Fruit fly (Drosophila melanogaster) whole organism, embryonic: Measurements from ENCODE around the gene Uggt.

Source experiments
- Adf1 ChIP-seq: fragments of 200-800 bp; sonication (Bioruptor generic); IDR thresholded peaks from 2 replicates; pipeline ENCODE4 v1.3.6; 2022; ENCODE audit warnings: missing biosample characterization, missing genetic modification characterization
- CG10366 ChIP-seq: fragments of 200-800 bp; sonication (Bioruptor generic); IDR thresholded peaks from 2 replicates; pipeline ENCODE4 v1.3.6; 2022; ENCODE audit warnings: missing biosample characterization, missing genetic modification characterization
- CG14710 ChIP-seq: fragments of 200-800 bp; sonication (Bioruptor generic); optimal IDR thresholded peaks from 3 replicates; lab custom pipeline; 2019; ENCODE audit warnings: missing biosample characterization, mild to moderate bottlenecking, missing genetic modification characterization, moderate library complexity
- CG15479 ChIP-seq: fragments of 200-800 bp; sonication (Bioruptor generic); optimal IDR thresholded peaks from 3 replicates; lab custom pipeline; 2019; ENCODE audit warnings: missing biosample characterization, mild to moderate bottlenecking, missing genetic modification characterization, moderate library complexity
- CG15696 ChIP-seq: fragments of 200-800 bp; sonication (Bioruptor generic); optimal IDR thresholded peaks from 2 replicates; lab custom pipeline; 2019; ENCODE audit warnings: missing biosample characterization, mild to moderate bottlenecking, missing genetic modification characterization, moderate library complexity
- CG1603 ChIP-seq: fragments of 200-800 bp; sonication (Bioruptor generic); optimal IDR thresholded peaks from 2 replicates; lab custom pipeline; 2019; ENCODE audit warnings: missing biosample characterization, mild to moderate bottlenecking, missing genetic modification characterization, moderate library complexity
- CG17829 ChIP-seq: fragments of 200-800 bp; optimal IDR thresholded peaks from 2 replicates; lab custom pipeline; 2019; ENCODE audit warnings: missing biosample characterization, mild to moderate bottlenecking, missing genetic modification characterization, moderate library complexity
- CG18599 ChIP-seq: fragments of 200-800 bp; sonication (Bioruptor generic); optimal IDR thresholded peaks from 3 replicates; lab custom pipeline; 2017; ENCODE audit warnings: missing biosample characterization, missing genetic modification characterization, mild to moderate bottlenecking, moderate library complexity, missing genetic modification reagents
- CG4404 ChIP-seq: fragments of 200-800 bp; sonication (Bioruptor generic); IDR thresholded peaks from 2 replicates; pipeline ENCODE4 v1.3.6; 2022; ENCODE audit warnings: missing biosample characterization, missing genetic modification characterization
- CG6254 ChIP-seq: fragments of 200-800 bp; sonication (Bioruptor generic); optimal IDR thresholded peaks from 3 replicates; lab custom pipeline; 2017; ENCODE audit warnings: mild to moderate bottlenecking, missing biosample characterization, missing genetic modification reagents, missing genetic modification characterization
- CG6791 ChIP-seq: fragments of 200-800 bp; sonication (Bioruptor generic); IDR thresholded peaks from 3 replicates; pipeline ENCODE4 v1.3.6; 2022; ENCODE audit warnings: missing biosample characterization, missing genetic modification characterization; ENCODE audit not compliant: partially characterized antibody
- CG6854 ChIP-seq: fragments of 200-800 bp; sonication (Bioruptor generic); optimal IDR thresholded peaks from 3 replicates; lab custom pipeline; 2017; ENCODE audit warnings: missing biosample characterization, mild to moderate bottlenecking, missing genetic modification characterization
- CG7271 ChIP-seq: fragments of 200-800 bp; sonication (Bioruptor generic); optimal IDR thresholded peaks from 2 replicates; lab custom pipeline; 2018; ENCODE audit warnings: missing biosample characterization, mild to moderate bottlenecking, missing genetic modification characterization, moderate library complexity
- CG7556 ChIP-seq: fragments of 200-800 bp; sonication (Bioruptor generic); optimal IDR thresholded peaks from 2 replicates; lab custom pipeline; 2017; ENCODE audit warnings: missing biosample characterization, mild to moderate bottlenecking, missing genetic modification characterization
- Dbx ChIP-seq: fragments of 200-800 bp; sonication (Bioruptor generic); IDR thresholded peaks from 3 replicates; pipeline ENCODE4 v1.3.6; 2022; ENCODE audit warnings: missing biosample characterization, missing genetic modification characterization
- Hr3 ChIP-seq: fragments of 200-800 bp; sonication (Bioruptor generic); optimal IDR thresholded peaks from 3 replicates; lab custom pipeline; 2016; ENCODE audit warnings: missing biosample characterization, missing genetic modification characterization
- Hr51 ChIP-seq, 2 experiments: fragments of 200-800 bp; sonication (Bioruptor generic); optimal IDR thresholded peaks; 2 replicates in 1 of 2; 3 replicates in 1 of 2; lab custom pipeline; 2016 to 2018; ENCODE audit warnings: missing biosample characterization in 2 of 2, missing genetic modification characterization in 2 of 2, mild to moderate bottlenecking in 1 of 2, moderate library complexity in 1 of 2
- Hr78 ChIP-seq, 2 experiments: fragments of 200-800 bp in 1 of 2; fragments of >200 bp in 1 of 2; sonication (Bioruptor generic) in 1 of 2; optimal IDR thresholded peaks; 2 replicates each; lab custom pipeline; 2017 to 2019; ENCODE audit warnings: missing biosample characterization in 2 of 2, missing genetic modification characterization in 2 of 2, mild to moderate bottlenecking in 1 of 2, moderate library complexity in 1 of 2
- MTF-1 ChIP-seq: fragments of 200-800 bp; sonication (Bioruptor generic); optimal IDR thresholded peaks from 2 replicates; lab custom pipeline; 2018; ENCODE audit warnings: missing biosample characterization, mild to moderate bottlenecking, missing genetic modification characterization, borderline replicate concordance
- Max ChIP-seq: fragments of 200-800 bp; sonication (Bioruptor generic); optimal IDR thresholded peaks from 2 replicates; lab custom pipeline; 2016; ENCODE audit warnings: missing biosample characterization, mild to moderate bottlenecking, missing genetic modification characterization
- Oaz ChIP-seq: fragments of 200-800 bp; sonication (Bioruptor generic); IDR thresholded peaks from 2 replicates; pipeline ENCODE4 v1.3.6; 2022; ENCODE audit warnings: missing biosample characterization, missing genetic modification characterization
- Opbp ChIP-seq: fragments of 200-800 bp; sonication (Bioruptor generic); IDR thresholded peaks from 3 replicates; pipeline ENCODE4 v1.3.6; 2022; ENCODE audit warnings: missing biosample characterization, missing genetic modification characterization; ENCODE audit not compliant: partially characterized antibody
- Pdp1 ChIP-seq, 2 experiments: fragments of 200-800 bp; sonication (Bioruptor generic); optimal IDR thresholded peaks; 3 replicates each; lab custom pipeline; 2016; ENCODE audit warnings: missing biosample characterization in 2 of 2, missing genetic modification characterization in 2 of 2, mild to moderate bottlenecking in 1 of 2, moderate library complexity in 1 of 2
- Sox102F ChIP-seq: fragments of 200-800 bp; sonication (Bioruptor generic); optimal IDR thresholded peaks from 2 replicates; lab custom pipeline; 2018; ENCODE audit warnings: missing biosample characterization, mild to moderate bottlenecking, missing genetic modification characterization, moderate library complexity
- Sry-β ChIP-seq: fragments of 200-800 bp; sonication (Bioruptor generic); optimal IDR thresholded peaks from 2 replicates; lab custom pipeline; 2018; ENCODE audit warnings: missing biosample characterization, mild to moderate bottlenecking, missing genetic modification characterization, moderate library complexity
- aop ChIP-seq: fragments of 200-800 bp; sonication (Bioruptor generic); IDR thresholded peaks from 2 replicates; pipeline ENCODE4 v1.3.6; 2022; ENCODE audit warnings: missing biosample characterization, missing genetic modification characterization
- cato ChIP-seq: fragments of 200-800 bp; sonication (Bioruptor generic); optimal IDR thresholded peaks from 2 replicates; lab custom pipeline; 2016; ENCODE audit warnings: missing biosample characterization, missing genetic modification characterization, borderline replicate concordance
- caup ChIP-seq: fragments of 200-800 bp; sonication (Bioruptor generic); optimal IDR thresholded peaks from 3 replicates; lab custom pipeline; 2017; ENCODE audit warnings: missing biosample characterization, mild to moderate bottlenecking, missing genetic modification characterization, moderate library complexity; ENCODE audit not compliant: severe bottlenecking
- chn ChIP-seq: fragments of 200-800 bp; sonication (Bioruptor generic); optimal IDR thresholded peaks from 2 replicates; lab custom pipeline; 2016; ENCODE audit warnings: missing biosample characterization, missing genetic modification characterization
- crc ChIP-seq: fragments of 200-800 bp; sonication (Bioruptor generic); optimal IDR thresholded peaks from 2 replicates; lab custom pipeline; 2016; ENCODE audit warnings: missing biosample characterization, missing genetic modification characterization
- dati ChIP-seq: fragments of 200-800 bp; sonication (Bioruptor generic); IDR thresholded peaks from 2 replicates; pipeline ENCODE4 v1.3.6; 2022; ENCODE audit warnings: missing biosample characterization, missing genetic modification characterization
- en ChIP-seq: fragments of 200-800 bp; sonication (Bioruptor generic); optimal IDR thresholded peaks from 2 replicates; lab custom pipeline; 2016; ENCODE audit warnings: missing biosample characterization, missing genetic modification characterization
- fu2 ChIP-seq: fragments of 200-800 bp; sonication (Bioruptor generic); optimal IDR thresholded peaks from 2 replicates; lab custom pipeline; 2016; ENCODE audit warnings: missing biosample characterization, missing genetic modification characterization
- gce ChIP-seq: fragments of 200-800 bp; sonication (Bioruptor generic); IDR thresholded peaks from 3 replicates; pipeline ENCODE4 v1.3.6; 2022; ENCODE audit warnings: missing biosample characterization, missing genetic modification characterization
- hb ChIP-seq: fragments of 200-800 bp; sonication (Bioruptor generic); IDR thresholded peaks from 3 replicates; pipeline ENCODE4 v1.3.6; 2022; ENCODE audit warnings: missing biosample characterization, missing genetic modification characterization; ENCODE audit not compliant: partially characterized antibody
- hkb ChIP-seq, 2 experiments: fragments of 200-800 bp in 1 of 2; fragments of >200 bp in 1 of 2; sonication (Bioruptor generic) in 1 of 2; IDR thresholded peaks in 1 of 2; optimal IDR thresholded peaks in 1 of 2; 2 replicates each; pipeline versions ENCODE4 v1.3.6 to Lab custom; 2017 to 2022; ENCODE audit warnings: missing biosample characterization in 1 of 2, missing genetic modification characterization in 1 of 2
- insv ChIP-seq, 2 experiments: fragments of 200-800 bp; sonication (Bioruptor generic); optimal IDR thresholded peaks; 3 replicates each; lab custom pipeline; 2016 to 2018; ENCODE audit warnings: missing biosample characterization in 2 of 2, missing genetic modification characterization in 2 of 2
- nerfin-2 ChIP-seq: fragments of 200-800 bp; sonication (Bioruptor generic); IDR thresholded peaks from 2 replicates; pipeline ENCODE4 v1.3.6; 2022; ENCODE audit warnings: missing biosample characterization, missing genetic modification characterization; ENCODE audit not compliant: partially characterized antibody
- oc ChIP-seq: fragments of 200-800 bp; sonication (Bioruptor generic); optimal IDR thresholded peaks from 2 replicates; lab custom pipeline; 2018; ENCODE audit warnings: missing biosample characterization, mild to moderate bottlenecking, missing genetic modification characterization, moderate library complexity
- org-1 ChIP-seq: fragments of 200-800 bp; sonication (Bioruptor generic); optimal IDR thresholded peaks from 2 replicates; lab custom pipeline; 2017; ENCODE audit warnings: missing biosample characterization, missing genetic modification characterization
- peb ChIP-seq: fragments of 200-800 bp; sonication (Bioruptor generic); IDR thresholded peaks from 2 replicates; pipeline ENCODE4 v1.3.6; 2022; ENCODE audit warnings: missing biosample characterization, missing genetic modification characterization
- pita ChIP-seq: fragments of 200-800 bp; sonication (Bioruptor generic); optimal IDR thresholded peaks from 2 replicates; lab custom pipeline; 2017; ENCODE audit warnings: missing biosample characterization, mild to moderate bottlenecking, missing genetic modification characterization
- prd ChIP-seq, 3 experiments: fragments of >200 bp in 2 of 3; fragments of 200-800 bp in 1 of 3; sonication (Bioruptor generic) in 1 of 3; optimal IDR thresholded peaks in 2 of 3; IDR thresholded peaks in 1 of 3; 2 replicates in 2 of 3; 3 replicates in 1 of 3; pipeline versions ENCODE4 v1.3.6 to Lab custom; 2017 to 2022; ENCODE audit warnings: missing biosample characterization in 1 of 3, missing genetic modification characterization in 1 of 3
- row ChIP-seq: fragments of 200-800 bp; sonication (Bioruptor generic); IDR thresholded peaks from 3 replicates; pipeline ENCODE4 v1.3.6; 2022; ENCODE audit warnings: missing biosample characterization, missing genetic modification characterization
- sisA ChIP-seq: fragments of 200-800 bp; sonication (Bioruptor generic); IDR thresholded peaks from 2 replicates; pipeline ENCODE4 v1.3.6; 2022; ENCODE audit warnings: missing biosample characterization, missing genetic modification characterization
- tap ChIP-seq: fragments of 200-800 bp; optimal IDR thresholded peaks from 3 replicates; lab custom pipeline; 2019; ENCODE audit warnings: missing biosample characterization, mild to moderate bottlenecking, missing genetic modification characterization, moderate library complexity
- vvl ChIP-seq: fragments of 200-800 bp; sonication (Bioruptor generic); IDR thresholded peaks from 2 replicates; pipeline ENCODE4 v1.3.6; 2022; ENCODE audit warnings: missing biosample characterization, missing genetic modification characterization
- wor ChIP-seq: fragments of 200-800 bp; sonication (Bioruptor generic); IDR thresholded peaks from 2 replicates; pipeline ENCODE4 v1.3.6; 2022; ENCODE audit warnings: missing biosample characterization, missing genetic modification characterization

Uggt gene

dm6 chr3L:18870027-18870426 is 2.5 kb upstream of the Uggt start, which contains the start of gene Blos3 (continued):
- TF ChIP-seq hb (GFP tag; lab: Robert Waterston, UW) (no peak), CG6791 (GFP tag; lab: Robert Waterston, UW) (no peak), CG6254 (GFP tag; lab: Kevin White, UChicago) (no peak), caup (GFP tag; lab: Kevin White, UChicago) (peak; percentile 23), pita (GFP tag; lab: Kevin White, UChicago) (no peak), prd (optimal IDR thresholded peaks at IDR 0.05; lab: Kevin White, UChicago) (no peak), prd (GFP tag; IDR thresholded peaks at IDR 0.05; lab: Robert Waterston, UW) (peak; percentile 54), insv (GFP tag; optimal IDR thresholded peaks at IDR 0.05; lab: Kevin White, UChicago) (no peak), Adf1 (no peak), gce (GFP tag; lab: Robert Waterston, UW) (no peak), dati (GFP tag; lab: Robert Waterston, UW) (no peak), Hr78 (GFP tag; optimal IDR thresholded peaks at IDR 0.05; lab: Kevin White, UChicago) (no peak), Pdp1 (GFP tag; optimal IDR thresholded peaks at IDR 0.05; lab: Kevin White, UChicago) (peak in 1 of 2 experiments; percentile 49), Sry-β (GFP tag; lab: Kevin White, UChicago) (no peak), fu2 (GFP tag; lab: Kevin White, UChicago) (peak; percentile 16), MTF-1 (GFP tag; lab: Kevin White, UChicago) (peak; percentile 11), org-1 (GFP tag; lab: Kevin White, UChicago) (no peak), oc (tag; lab: Kevin White, UChicago) (no peak), Opbp (GFP tag; lab: Robert Waterston, UW) (no peak), CG17829 (tag; lab: Kevin White, UChicago) (peak; percentile 45), vvl (GFP tag; lab: Robert Waterston, UW) (peak; percentile 41; the same call in 1 of the 2 replicates), nerfin-2 (GFP tag; lab: Robert Waterston, UW) (no peak), CG15696 (tag; lab: Kevin White, UChicago) (peak; percentile 40), wor (GFP tag; lab: Robert Waterston, UW) (no peak), CG18599 (GFP tag; lab: Kevin White, UChicago) (peak; percentile 57), CG4404 (GFP tag; lab: Robert Waterston, UW) (no peak), peb (GFP tag; lab: Robert Waterston, UW) (no peak), Oaz (GFP tag; lab: Robert Waterston, UW) (no peak), CG15479 (no peak), Hr51 (GFP tag; optimal IDR thresholded peaks at IDR 0.05; lab: Kevin White, UChicago) (peak in 1 of 2 experiments; percentile 9), CG10366 (GFP tag; lab: Robert Waterston, UW) (no peak), Dbx (no peak), Max (no peak), chn (GFP tag; lab: Kevin White, UChicago) (peak; percentile 52), CG6854 (no peak), crc (GFP tag; lab: Kevin White, UChicago) (peak; percentile 29), Hr3 (no peak), CG7556 (peak; percentile 37), tap (tag; lab: Kevin White, UChicago) (no peak), Sox102F (no peak), CG1603 (tag; lab: Kevin White, UChicago) (no peak), CG14710 (peak; percentile 34), aop (GFP tag; lab: Robert Waterston, UW) (no peak), cato (GFP tag; lab: Kevin White, UChicago) (peak; percentile 2), row (GFP tag; lab: Robert Waterston, UW) (peak; percentile 67), en (GFP tag; lab: Kevin White, UChicago) (no peak), sisA (GFP tag; lab: Robert Waterston, UW) (peak; percentile 14; the same call in 1 of the 2 replicates), CG7271 (tag; lab: Kevin White, UChicago) (no peak), hkb (optimal IDR thresholded peaks at IDR 0.05; lab: Kevin White, UChicago) (no peak), hkb (GFP tag; IDR thresholded peaks at IDR 0.05; lab: Robert Waterston, UW) (0 out of 2 replicates have a peak, but pooled peaks have one; percentile 34)
